Fruit fly (Drosophila melanogaster) whole organism, prepupa: ENCODE results near the gene CG33664.
A peak's percentile ranks its signal among the peaks of the same experiment; 100 is the strongest.

Source experiments
- Blimp-1 ChIP-seq: fragments of 200-800 bp; sonication (Bioruptor generic); optimal IDR thresholded peaks from 3 replicates; lab custom pipeline; 2017; ENCODE audit warnings: missing biosample characterization, missing genetic modification characterization, mild to moderate bottlenecking, moderate library complexity, missing genetic modification reagents
- CG10631 ChIP-seq: fragments of 200-800 bp; sonication (Bioruptor generic); optimal IDR thresholded peaks from 2 replicates; lab custom pipeline; 2016; ENCODE audit warnings: missing biosample characterization, missing genetic modification characterization
- CG11762 ChIP-seq: fragments of 200-800 bp; sonication (Bioruptor generic); optimal IDR thresholded peaks from 3 replicates; lab custom pipeline; 2016; ENCODE audit warnings: missing biosample characterization, missing genetic modification characterization; ENCODE audit not compliant: insufficient read depth
- CG11902 ChIP-seq: fragments of 200-800 bp; sonication (Bioruptor generic); optimal IDR thresholded peaks from 3 replicates; lab custom pipeline; 2016; ENCODE audit warnings: missing biosample characterization, missing genetic modification characterization
- CG1621 ChIP-seq: fragments of 200-800 bp; sonication (Bioruptor generic); optimal IDR thresholded peaks from 3 replicates; lab custom pipeline; 2018; ENCODE audit warnings: missing biosample characterization, mild to moderate bottlenecking, missing genetic modification characterization
- CG31627 ChIP-seq: fragments of 200-800 bp; sonication (Bioruptor generic); optimal IDR thresholded peaks from 3 replicates; lab custom pipeline; 2016; ENCODE audit warnings: missing biosample characterization, missing genetic modification characterization
- CG34406 ChIP-seq: fragments of 200-800 bp; sonication (Bioruptor generic); optimal IDR thresholded peaks from 3 replicates; lab custom pipeline; 2016; ENCODE audit warnings: missing biosample characterization, missing genetic modification characterization
- CG3919 ChIP-seq: fragments of 200-800 bp; sonication (Bioruptor generic); optimal IDR thresholded peaks from 3 replicates; lab custom pipeline; 2016; ENCODE audit warnings: missing biosample characterization, missing genetic modification characterization
- CG6276 ChIP-seq: fragments of 200-800 bp; sonication (Bioruptor generic); optimal IDR thresholded peaks from 2 replicates; lab custom pipeline; 2017; ENCODE audit warnings: missing biosample characterization, mild to moderate bottlenecking, missing genetic modification characterization
- CG6792 ChIP-seq: fragments of 200-800 bp; sonication (Bioruptor generic); optimal IDR thresholded peaks from 3 replicates; lab custom pipeline; 2016; ENCODE audit warnings: missing biosample characterization, missing genetic modification characterization
- CG6808 ChIP-seq: fragments of 200-800 bp; sonication (Bioruptor generic); optimal IDR thresholded peaks from 3 replicates; lab custom pipeline; 2017; ENCODE audit warnings: missing biosample characterization, missing genetic modification characterization, mild to moderate bottlenecking, moderate library complexity, missing genetic modification reagents
- CG6854 ChIP-seq: fragments of 200-800 bp; sonication (Bioruptor generic); optimal IDR thresholded peaks from 2 replicates; lab custom pipeline; 2017; ENCODE audit warnings: missing biosample characterization, mild to moderate bottlenecking, missing genetic modification characterization
- CG7368 ChIP-seq: fragments of 200-800 bp; sonication (Bioruptor generic); optimal IDR thresholded peaks from 3 replicates; lab custom pipeline; 2016; ENCODE audit warnings: missing biosample characterization, missing genetic modification characterization
- CG8632 ChIP-seq: fragments of 200-800 bp; sonication (Bioruptor generic); optimal IDR thresholded peaks from 3 replicates; lab custom pipeline; 2016; ENCODE audit warnings: missing biosample characterization, missing genetic modification characterization
- Eip78C ChIP-seq: fragments of 200-800 bp; sonication (Bioruptor generic); peaks from one replicate; lab custom pipeline; 2016; ENCODE audit warnings: missing biosample characterization, missing genetic modification characterization
- Ets21C ChIP-seq: fragments of 200-800 bp; sonication (Bioruptor generic); optimal IDR thresholded peaks from 3 replicates; lab custom pipeline; 2016; ENCODE audit warnings: missing biosample characterization, missing genetic modification characterization
- Hr38 ChIP-seq: sonication (Bioruptor generic); optimal IDR thresholded peaks from 2 replicates; lab custom pipeline; 2016; ENCODE audit warnings: missing biosample characterization, missing genetic modification characterization
- Lpt ChIP-seq: fragments of 200-800 bp; sonication (Bioruptor generic); optimal IDR thresholded peaks from 3 replicates; lab custom pipeline; 2016; ENCODE audit warnings: missing biosample characterization, missing genetic modification characterization
- Smox ChIP-seq: fragments of 200-800 bp; sonication (Bioruptor generic); optimal IDR thresholded peaks from 3 replicates; lab custom pipeline; 2016; ENCODE audit warnings: missing biosample characterization, missing genetic modification characterization
- Sox14 ChIP-seq: fragments of 200-800 bp; sonication (Bioruptor generic); optimal IDR thresholded peaks from 3 replicates; lab custom pipeline; 2016; ENCODE audit warnings: missing biosample characterization, missing genetic modification characterization
- Sox15 ChIP-seq: fragments of 200-800 bp; sonication (Bioruptor generic); optimal IDR thresholded peaks from 3 replicates; lab custom pipeline; 2016; ENCODE audit warnings: missing biosample characterization, missing genetic modification characterization
- achi ChIP-seq: fragments of 200-800 bp; sonication (Bioruptor generic); optimal IDR thresholded peaks from 3 replicates; lab custom pipeline; 2016; ENCODE audit warnings: missing biosample characterization, missing genetic modification characterization
- dac ChIP-seq: fragments of 200-800 bp; sonication (Bioruptor generic); optimal IDR thresholded peaks from 2 replicates; lab custom pipeline; 2017; ENCODE audit warnings: missing biosample characterization, mild to moderate bottlenecking, missing genetic modification characterization
- dsx ChIP-seq: fragments of 200-800 bp; optimal IDR thresholded peaks from 3 replicates; lab custom pipeline; 2019; ENCODE audit warnings: missing biosample characterization, mild to moderate bottlenecking, missing genetic modification characterization, moderate library complexity; ENCODE audit not compliant: poor library complexity, severe bottlenecking
- eg ChIP-seq: fragments of 200-800 bp; sonication (Bioruptor generic); IDR thresholded peaks from 3 replicates; pipeline ENCODE4 v1.3.6; 2022; ENCODE audit warnings: missing biosample characterization, missing genetic modification characterization
- fd85E ChIP-seq: fragments of 200-800 bp; sonication (Bioruptor generic); optimal IDR thresholded peaks from 3 replicates; lab custom pipeline; 2016; ENCODE audit warnings: missing biosample characterization, missing genetic modification characterization
- fkh ChIP-seq: fragments of 200-800 bp; sonication (Bioruptor generic); optimal IDR thresholded peaks from 3 replicates; lab custom pipeline; 2017; ENCODE audit warnings: missing biosample characterization, mild to moderate bottlenecking, missing genetic modification characterization, moderate library complexity
- net ChIP-seq: fragments of 200-800 bp; sonication (Bioruptor generic); optimal IDR thresholded peaks from 3 replicates; lab custom pipeline; 2016; ENCODE audit warnings: missing biosample characterization, missing genetic modification characterization
- pdm3 ChIP-seq: fragments of 200-800 bp; sonication (Bioruptor generic); optimal IDR thresholded peaks from 3 replicates; lab custom pipeline; 2016; ENCODE audit warnings: missing biosample characterization, missing genetic modification characterization
- salr ChIP-seq, 2 experiments: fragments of 200-800 bp; sonication (Bioruptor generic); optimal IDR thresholded peaks; 3 replicates each; lab custom pipeline; 2016 to 2018; ENCODE audit warnings: missing biosample characterization in 2 of 2, missing genetic modification characterization in 2 of 2, mild to moderate bottlenecking in 1 of 2
- ss ChIP-seq, 2 experiments: fragments of 200-800 bp; sonication (Bioruptor generic); optimal IDR thresholded peaks; 2 replicates in 1 of 2; 3 replicates in 1 of 2; lab custom pipeline; 2017 to 2018; ENCODE audit warnings: mild to moderate bottlenecking in 2 of 2, missing biosample characterization in 2 of 2, missing genetic modification characterization in 2 of 2, moderate library complexity in 1 of 2
- svp ChIP-seq: fragments of 200-800 bp; sonication (Bioruptor generic); peaks from one replicate; lab custom pipeline; 2016; ENCODE audit warnings: missing biosample characterization, missing genetic modification characterization
- topi ChIP-seq: fragments of 200-800 bp; sonication (Bioruptor generic); optimal IDR thresholded peaks from 3 replicates; lab custom pipeline; 2016; ENCODE audit warnings: missing biosample characterization, missing genetic modification characterization
- vri ChIP-seq: fragments of 200-800 bp; sonication (Bioruptor generic); optimal IDR thresholded peaks from 3 replicates; lab custom pipeline; 2016; ENCODE audit warnings: missing biosample characterization, mild to moderate bottlenecking, missing genetic modification characterization

The CG33664 gene

DNA sequence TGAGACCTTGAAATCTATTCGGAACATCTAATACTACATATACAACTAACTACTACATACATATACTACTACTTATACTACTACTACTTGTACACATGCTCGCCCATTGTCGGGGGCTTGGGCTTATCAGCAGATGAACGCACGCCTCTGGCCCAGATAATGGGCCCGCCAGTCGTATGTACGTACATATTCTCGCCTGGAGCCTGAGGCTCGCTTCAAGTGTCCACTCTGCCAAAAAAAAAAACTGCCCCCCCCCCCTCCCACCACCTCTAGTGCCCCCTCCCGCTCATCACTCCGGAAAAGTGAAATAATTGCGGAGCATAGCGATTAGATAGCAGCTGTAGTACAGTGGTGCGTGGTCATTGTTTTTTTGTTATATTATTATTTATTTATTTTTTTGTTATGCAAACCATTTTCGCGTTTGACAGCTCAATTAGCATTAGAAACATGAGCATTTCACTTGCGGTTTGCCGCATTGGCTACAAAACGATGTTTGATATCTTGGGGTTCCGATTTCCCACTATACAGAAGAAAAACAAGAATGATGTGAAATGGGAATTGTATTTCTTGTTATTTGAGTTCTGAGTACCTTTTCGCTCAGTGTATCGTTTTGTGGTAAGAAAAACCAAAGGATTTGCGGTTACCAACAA, 27.1 kb upstream of the CG33664 start (continued):
- TF ChIP-seq CG11902 (GFP tag; lab: Kevin White, UChicago) (peak; percentile 23), CG31627 (GFP tag; lab: Kevin White, UChicago) (peak; percentile 13), fd85E (GFP tag; lab: Kevin White, UChicago) (no peak), Sox15 (GFP tag; lab: Kevin White, UChicago) (peak; percentile 30), Ets21C (GFP tag; lab: Kevin White, UChicago) (no peak), CG6276 (peak; percentile 61), Hr38 (no peak), Smox (GFP tag; lab: Kevin White, UChicago) (peak; percentile 4), topi (GFP tag; lab: Kevin White, UChicago) (peak; percentile 16)
- TF ChIP-seq, all 60 proteins: peak for 38

DNA sequence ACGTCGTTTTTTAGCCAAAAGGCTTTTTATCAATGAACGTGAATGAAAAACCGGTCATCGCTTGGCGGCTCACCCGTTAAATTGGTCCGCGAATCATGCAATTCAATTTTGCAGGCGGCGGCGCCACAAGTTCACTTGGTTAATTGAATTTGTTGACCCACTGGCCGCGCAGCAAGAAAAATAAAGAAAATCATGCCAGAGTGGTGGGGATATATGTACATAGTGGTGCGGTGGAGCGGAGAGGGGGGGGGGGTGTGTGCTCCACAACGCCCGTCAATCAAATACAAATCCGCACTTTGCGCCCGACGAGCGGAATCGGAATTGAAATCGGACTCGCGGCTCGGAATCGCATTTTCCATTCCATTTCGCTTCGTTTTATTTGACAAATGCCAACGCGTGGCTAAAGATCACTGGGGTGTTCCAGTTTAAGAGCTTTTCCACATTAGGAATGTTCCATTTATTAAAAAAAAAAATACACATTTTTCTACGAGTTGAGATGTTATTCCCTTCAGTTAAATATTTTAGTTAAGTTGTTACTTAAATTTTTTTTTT, 26.5 kb upstream of the CG33664 start:
- TF ChIP-seq eg (GFP tag; lab: Robert Waterston, UW) (peak; percentile 41; the same call in 1 of the 3 replicates), CG1621 (tag; lab: Kevin White, UChicago) (no peak), Eip78C (GFP tag; lab: Kevin White, UChicago) (peak; percentile 19), CG7368 (no peak), svp (GFP tag; lab: Kevin White, UChicago) (peak; percentile 60)

DNA sequence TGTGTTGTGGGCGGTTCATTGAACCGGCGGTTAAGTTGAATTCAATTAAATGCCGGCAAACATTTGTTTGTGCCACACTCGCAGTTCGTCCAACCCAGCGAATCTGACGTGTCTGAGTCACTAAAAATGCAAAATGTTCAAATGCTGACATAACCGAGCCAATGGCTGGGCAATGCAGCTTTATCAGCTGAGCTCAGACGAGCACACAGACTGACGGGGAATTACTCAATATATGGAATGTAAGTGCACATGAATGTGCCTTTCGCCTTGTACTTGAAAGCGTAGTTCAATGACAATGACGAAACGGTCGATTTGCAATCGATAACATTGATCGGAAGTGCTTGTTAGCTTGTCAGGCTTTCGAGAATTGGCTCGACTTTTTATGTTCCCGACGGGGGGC, 25.8 kb upstream of the CG33664 start:
- TF ChIP-seq dsx (GFP tag; lab: Kevin White, UChicago) (no peak), dac (GFP tag; lab: Kevin White, UChicago) (no peak), Blimp-1 (GFP tag; lab: Kevin White, UChicago) (no peak), svp (GFP tag; lab: Kevin White, UChicago) (peak; percentile 58), CG11762 (GFP tag; lab: Kevin White, UChicago) (no peak), pdm3 (GFP tag; lab: Kevin White, UChicago) (no peak), vri (GFP tag; lab: Kevin White, UChicago) (peak; percentile 97), CG34406 (no peak), CG3919 (GFP tag; lab: Kevin White, UChicago) (no peak), topi (GFP tag; lab: Kevin White, UChicago) (no peak), CG10631 (no peak), Lpt (GFP tag; lab: Kevin White, UChicago) (no peak)

DNA sequence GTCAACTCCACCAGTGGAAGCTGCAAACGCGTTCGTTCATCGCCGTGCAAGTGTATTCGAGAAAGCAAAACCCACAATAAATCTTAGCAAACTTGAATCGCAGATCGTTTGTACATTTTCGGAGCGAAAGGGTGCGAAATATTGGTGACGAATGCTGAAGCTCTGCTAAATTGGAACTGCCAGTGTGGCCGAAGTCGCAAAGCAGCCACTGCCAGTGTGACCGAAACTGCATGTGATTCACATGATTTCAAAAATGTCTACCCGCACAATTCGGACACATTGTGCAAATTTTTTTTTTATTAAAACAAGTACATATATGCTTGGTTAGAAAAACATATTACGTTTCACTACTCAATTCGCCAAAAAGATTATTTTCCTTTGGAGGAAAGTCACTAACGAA, 22.8 kb upstream of the CG33664 start:
- TF ChIP-seq Smox (GFP tag; lab: Kevin White, UChicago) (no peak), Sox14 (no peak)

DNA sequence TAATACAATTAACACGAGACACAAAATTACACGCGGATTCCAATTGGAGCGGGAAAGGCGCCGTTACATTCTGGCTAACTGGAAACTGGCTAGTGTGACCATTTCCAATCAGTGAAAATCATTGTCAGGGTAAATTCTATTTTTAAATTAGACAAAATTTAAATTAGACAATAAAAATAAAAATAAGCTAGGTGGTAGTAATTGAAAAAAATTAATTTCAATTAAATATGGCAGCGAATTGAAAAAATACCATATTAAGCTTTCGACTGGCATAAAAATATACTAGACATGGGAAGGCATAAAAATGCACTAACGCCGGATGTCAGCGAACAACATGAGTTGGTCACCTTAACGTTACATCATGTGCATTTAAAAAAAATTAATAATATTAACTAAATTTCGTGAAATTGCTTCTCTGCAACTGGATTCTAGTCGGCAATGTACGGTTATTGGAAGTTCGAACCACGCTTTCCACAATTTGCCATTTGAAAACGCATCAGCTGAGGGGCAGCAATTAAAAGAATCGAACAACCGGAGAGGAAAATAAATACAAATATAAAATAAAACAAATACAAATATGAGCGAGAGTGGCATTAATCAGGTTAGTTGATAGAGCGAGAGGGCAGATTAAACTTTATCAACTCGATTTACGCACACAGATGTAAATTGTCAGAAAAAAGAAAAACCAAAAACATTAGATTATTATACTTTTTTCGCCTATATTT, 18.2 kb upstream of the CG33664 start, which contains the start of the genes swa and Marf:
Gene swa, minus strand, starts transcription at position 77 of the 725 bp plus-strand sequence.
Gene Marf, plus strand, starts transcription at position 318 of the 725 bp plus-strand sequence.
- TF ChIP-seq CG7368 (no peak), CG6792 (GFP tag; lab: Kevin White, UChicago) (no peak), salr (GFP tag; optimal IDR thresholded peaks at IDR 0.05; lab: Kevin White, UChicago) (no peak), topi (GFP tag; lab: Kevin White, UChicago) (no peak), fd85E (GFP tag; lab: Kevin White, UChicago) (no peak), achi (GFP tag; lab: Kevin White, UChicago) (no peak), Eip78C (GFP tag; lab: Kevin White, UChicago) (peak; percentile 48), CG6808 (GFP tag; lab: Kevin White, UChicago) (no peak), CG6854 (GFP tag; lab: Kevin White, UChicago) (no peak), CG8632 (GFP tag; lab: Kevin White, UChicago) (no peak), fkh (GFP tag; lab: Kevin White, UChicago) (peak; percentile 75), vri (GFP tag; lab: Kevin White, UChicago) (peak; percentile 84), pdm3 (GFP tag; lab: Kevin White, UChicago) (no peak), net (GFP tag; lab: Kevin White, UChicago) (no peak), Sox15 (GFP tag; lab: Kevin White, UChicago) (no peak), ss (GFP tag; optimal IDR thresholded peaks at IDR 0.05; lab: Kevin White, UChicago) (no peak)
